Worm (Caenorhabditis elegans) whole organism, L1 larva: ENCODE data around the gene E02H4.8.

Experiments
- C04F5.9 ChIP-seq: sonication (generic microtip); optimal IDR thresholded peaks from 2 replicates; lab custom pipeline; 2016; ENCODE audit warnings: missing genetic modification characterization, missing compliant biosample characterization
- C34B4.2 ChIP-seq: sonication (generic microtip); optimal IDR thresholded peaks from 2 replicates; lab custom pipeline; 2017; ENCODE audit warnings: mild to moderate bottlenecking, missing genetic modification characterization, missing compliant biosample characterization
- F16B12.6 ChIP-seq: fragments of 150-350 bp; optimal IDR thresholded peaks from 2 replicates; lab custom pipeline; 2014; ENCODE audit warnings: missing biosample characterization, missing genetic modification characterization
- Y116A8C.19 ChIP-seq: sonication (generic microtip); optimal IDR thresholded peaks from 2 replicates; lab custom pipeline; 2016; ENCODE audit warnings: missing compliant biosample characterization, missing genetic modification characterization, borderline replicate concordance
- alr-1 ChIP-seq: fragments of 200-800 bp; sonication (Bioruptor generic); optimal IDR thresholded peaks from 2 replicates; lab custom pipeline; 2018; ENCODE audit warnings: borderline replicate concordance, mild to moderate bottlenecking, missing genetic modification characterization, missing compliant biosample characterization
- ama-1 ChIP-seq: fragments of 150-350 bp; optimal IDR thresholded peaks from 2 replicates; lab custom pipeline; 2014
- blmp-1 ChIP-seq: fragments of 150-350 bp; optimal IDR thresholded peaks from 2 replicates; lab custom pipeline; 2014; ENCODE audit warnings: missing biosample characterization, missing genetic modification characterization
- ces-1 ChIP-seq: fragments of 150-350 bp; optimal IDR thresholded peaks from 2 replicates; lab custom pipeline; 2014; ENCODE audit warnings: missing biosample characterization, missing genetic modification reagents, missing genetic modification characterization
- dsc-1 ChIP-seq: sonication (generic microtip); optimal IDR thresholded peaks from 2 replicates; lab custom pipeline; 2016; ENCODE audit warnings: mild to moderate bottlenecking, missing genetic modification characterization, missing compliant biosample characterization
- efl-1 ChIP-seq, 4 experiments: fragments of 150-350 bp; optimal IDR thresholded peaks in 3 of 4; peaks in 1 of 4; 1 replicate in 1 of 4; 2 replicates in 3 of 4; lab custom pipeline; 2014; ENCODE audit warnings: missing biosample characterization in 2 of 4, missing genetic modification characterization in 2 of 4, missing genetic modification reagents in 2 of 4
- elt-2 ChIP-seq: sonication (generic microtip); optimal IDR thresholded peaks from 2 replicates; lab custom pipeline; 2016; ENCODE audit warnings: missing genetic modification characterization, mild to moderate bottlenecking, inconsistent platforms, missing compliant biosample characterization, missing genetic modification reagents
- elt-3 ChIP-seq, 6 experiments: fragments of 150-350 bp in 1 of 6; sonication (generic microtip); optimal IDR thresholded peaks; 2 replicates each; lab custom pipeline; 2017 to 2018; ENCODE audit warnings: missing biosample characterization in 6 of 6, missing genetic modification characterization in 6 of 6, inconsistent platforms in 1 of 6
- fos-1 ChIP-seq: fragments of 150-350 bp; optimal IDR thresholded peaks from 2 replicates; lab custom pipeline; 2014; ENCODE audit warnings: missing biosample characterization, missing genetic modification characterization
- lin-15B ChIP-seq: fragments of 150-350 bp; sonication (generic microtip); optimal IDR thresholded peaks from 3 replicates; lab custom pipeline; 2014; ENCODE audit warnings: missing biosample characterization, missing genetic modification characterization
- lin-35 ChIP-seq, 2 experiments: fragments of 150-350 bp; optimal IDR thresholded peaks; 2 replicates each; lab custom pipeline; 2014; ENCODE audit warnings: missing biosample characterization in 2 of 2, missing genetic modification characterization in 2 of 2, missing genetic modification reagents in 2 of 2
- mdl-1 ChIP-seq, 2 experiments: fragments of 150-350 bp; optimal IDR thresholded peaks; 2 replicates each; lab custom pipeline; 2014 to 2017; ENCODE audit warnings: missing biosample characterization in 2 of 2, missing genetic modification characterization in 2 of 2, inconsistent platforms in 1 of 2
- mep-1 ChIP-seq: fragments of 150-350 bp; optimal IDR thresholded peaks from 2 replicates; lab custom pipeline; 2014; ENCODE audit warnings: missing biosample characterization, missing genetic modification characterization
- nhr-11 ChIP-seq: fragments of 150-350 bp; optimal IDR thresholded peaks from 2 replicates; lab custom pipeline; 2014; ENCODE audit warnings: missing biosample characterization, missing genetic modification characterization
- nhr-20 ChIP-seq: sonication (generic microtip); optimal IDR thresholded peaks from 2 replicates; lab custom pipeline; 2016; ENCODE audit warnings: mild to moderate bottlenecking, missing genetic modification characterization, missing compliant biosample characterization
- nhr-47 ChIP-seq: sonication (generic microtip); optimal IDR thresholded peaks from 2 replicates; lab custom pipeline; 2016; ENCODE audit warnings: mild to moderate bottlenecking, missing genetic modification characterization, moderate library complexity, missing compliant biosample characterization
- nhr-71 ChIP-seq: sonication (generic microtip); optimal IDR thresholded peaks from 2 replicates; lab custom pipeline; 2016; ENCODE audit warnings: mild to moderate bottlenecking, missing genetic modification characterization, moderate library complexity, missing compliant biosample characterization
- nhr-76 ChIP-seq: sonication (generic microtip); optimal IDR thresholded peaks from 2 replicates; lab custom pipeline; 2017; ENCODE audit warnings: missing biosample characterization, missing genetic modification characterization
- nhr-77 ChIP-seq: fragments of 150-350 bp; optimal IDR thresholded peaks from 2 replicates; lab custom pipeline; 2014; ENCODE audit warnings: missing biosample characterization, missing genetic modification characterization
- nhr-84 ChIP-seq: sonication (generic microtip); optimal IDR thresholded peaks from 2 replicates; lab custom pipeline; 2017; ENCODE audit warnings: missing biosample characterization, missing genetic modification characterization
- nhr-85 ChIP-seq: sonication (generic microtip); peaks from one replicate; lab custom pipeline; 2016; ENCODE audit warnings: missing genetic modification characterization, inconsistent platforms, missing compliant biosample characterization
- nhr-90 ChIP-seq: sonication (generic microtip); optimal IDR thresholded peaks from 2 replicates; lab custom pipeline; 2016; ENCODE audit warnings: mild to moderate bottlenecking, missing genetic modification characterization, missing compliant biosample characterization; ENCODE audit not compliant: poor library complexity
- rnt-1 ChIP-seq: sonication (generic microtip); optimal IDR thresholded peaks from 2 replicates; lab custom pipeline; 2016; ENCODE audit warnings: mild to moderate bottlenecking, missing genetic modification characterization, moderate library complexity, missing compliant biosample characterization
- skn-1 ChIP-seq: fragments of 150-350 bp; optimal IDR thresholded peaks from 2 replicates; lab custom pipeline; 2014; ENCODE audit warnings: missing biosample characterization, missing genetic modification characterization
- snpc-4 ChIP-seq: fragments of 150-350 bp; optimal IDR thresholded peaks from 2 replicates; lab custom pipeline; 2014; ENCODE audit warnings: missing biosample characterization, missing genetic modification characterization
- swsn-7 ChIP-seq: sonication (generic microtip); optimal IDR thresholded peaks from 2 replicates; lab custom pipeline; 2016; ENCODE audit warnings: missing genetic modification characterization, missing compliant biosample characterization
- tbx-2 ChIP-seq: sonication (generic microtip); optimal IDR thresholded peaks from 2 replicates; lab custom pipeline; 2016; ENCODE audit warnings: missing genetic modification characterization, missing compliant biosample characterization
- tlp-1 ChIP-seq: fragments of 150-350 bp; optimal IDR thresholded peaks from 2 replicates; lab custom pipeline; 2014; ENCODE audit warnings: missing biosample characterization, missing genetic modification characterization
- unc-62 ChIP-seq: fragments of 150-350 bp; optimal IDR thresholded peaks from 2 replicates; lab custom pipeline; 2014; ENCODE audit warnings: missing biosample characterization, missing genetic modification reagents, missing genetic modification characterization
- vab-15 ChIP-seq: sonication (generic microtip); optimal IDR thresholded peaks from 2 replicates; lab custom pipeline; 2017; ENCODE audit warnings: missing genotype, mild to moderate bottlenecking, missing genetic modification characterization, missing compliant biosample characterization
- xbp-1 ChIP-seq: sonication (generic microtip); optimal IDR thresholded peaks from 2 replicates; lab custom pipeline; 2016; ENCODE audit warnings: missing genetic modification characterization, missing compliant biosample characterization

The E02H4.8 gene

ce11 chrX:14234932-14235331 lies 28.4 kb downstream of the E02H4.8 start, which contains the start of gene srg-37:
TSS of gene srg-37 (minus strand) at chrX:14235032.
- TF ChIP-seq ces-1 (GFP tag; lab: Kevin White, UChicago) (no peak), skn-1 (tag; lab: Kevin White, UChicago) (no peak), lin-15B (tag; lab: Kevin White, UChicago) (no peak), nhr-84 (tag; lab: Kevin White, UChicago) (no peak)

ce11 chrX:14234366-14234765 lies 29.0 kb downstream of the E02H4.8 start, which contains the start of gene srg-36:
TSS of gene srg-36 (minus strand) at chrX:14234466.
- TF ChIP-seq rnt-1 (tag; lab: Kevin White, UChicago) = no peak
- no peak for TF ChIP-seq nhr-71 (tag; lab: Kevin White, UChicago)
- TF ChIP-seq tlp-1 = no peak
- no peak for TF ChIP-seq snpc-4 (tag; lab: Kevin White, UChicago)
- TF ChIP-seq lin-35 (GFP tag; optimal IDR thresholded peaks at IDR 0.05; lab: Kevin White, UChicago) = no peak
- no peak for TF ChIP-seq unc-62 (GFP tag; lab: Kevin White, UChicago)
- TF ChIP-seq nhr-11 (tag; lab: Kevin White, UChicago) = no peak
- no peak for TF ChIP-seq F16B12.6 (tag; lab: Kevin White, UChicago)
- TF ChIP-seq mep-1 = no peak

- TF ChIP-seq mdl-1 (tag; optimal IDR thresholded peaks at IDR 0.05; lab: Kevin White, UChicago) = no peak
- no peak for TF ChIP-seq swsn-7
- TF ChIP-seq elt-3 (tag; optimal IDR thresholded peaks at IDR 0.05; lab: Kevin White, UChicago) = no peak
- no peak for TF ChIP-seq C04F5.9 (tag; lab: Kevin White, UChicago)
- no peak for TF ChIP-seq nhr-77
- TF ChIP-seq vab-15 (tag; lab: Kevin White, UChicago) = no peak
- no peak for TF ChIP-seq nhr-85 (tag; lab: Kevin White, UChicago)
- no peak for TF ChIP-seq C34B4.2 (tag; lab: Kevin White, UChicago)
- no peak for TF ChIP-seq snpc-4 (tag; lab: Kevin White, UChicago)
- no peak for TF ChIP-seq nhr-76
- no peak for TF ChIP-seq tbx-2 (tag; lab: Kevin White, UChicago)
- no peak for TF ChIP-seq alr-1
- no peak for TF ChIP-seq tlp-1
Observed at ce11 chrX:14231987-14232386, 31.4 kb downstream of the E02H4.8 start.

ce11 chrX:14228764-14229163 lies 34.6 kb downstream of the E02H4.8 start:
- TF ChIP-seq nhr-47 = no peak
- TF ChIP-seq elt-2 (tag; lab: Kevin White, UChicago) = no peak
- TF ChIP-seq nhr-20 (tag; lab: Kevin White, UChicago) = peak; percentile 11
- peak; percentile 16 for TF ChIP-seq nhr-90 (tag; lab: Kevin White, UChicago)

ce11 chrX:14225273-14225672 lies 38.1 kb downstream of the E02H4.8 start, which contains the start of gene cyp-13B2:
TSS of gene cyp-13B2 (plus strand) at chrX:14225573.
- TF ChIP-seq elt-2 (tag; lab: Kevin White, UChicago) (no peak), nhr-77 (no peak), Y116A8C.19 (tag; lab: Kevin White, UChicago) (no peak), blmp-1 (tag; lab: Kevin White, UChicago) (no peak), ama-1 (lab: Kevin White, UChicago) (no peak), efl-1 (optimal IDR thresholded peaks at IDR 0.05; lab: Kevin White, UChicago) (no peak), efl-1 (GFP tag; optimal IDR thresholded peaks at IDR 0.05 in 1 of 2; lab: Kevin White, UChicago) (peak in 1 of 2 experiments; percentile 4), dsc-1 (tag; lab: Kevin White, UChicago) (no peak), fos-1 (no peak), nhr-76 (no peak)

ce11 chrX:14223156-14223555 lies 40.2 kb downstream of the E02H4.8 start, which contains the start of gene K06G5.3:
TSS of gene K06G5.3 (minus strand) at chrX:14223256.
- TF ChIP-seq fos-1 = no peak
- no peak for TF ChIP-seq xbp-1 (tag; lab: Kevin White, UChicago)
